Worm (Caenorhabditis elegans): ENCODE results near the gene clec-178.

ce11 chrIV:5682547-5683234 is 28.9 kb downstream of the clec-178 start, which contains the start of the genes C55C3.7 and C55C3.6:
- TF ChIP-seq aly-2 (tag; optimal IDR thresholded peaks at IDR 0.05) (no peak), elt-1 (tag; optimal IDR thresholded peaks at IDR 0.05) (no peak), snpc-4 (tag; optimal IDR thresholded peaks at IDR 0.05) (no peak), unc-39 (tag; optimal IDR thresholded peaks at IDR 0.05) (no peak), nhr-23 (tag; optimal IDR thresholded peaks at IDR 0.05) (no peak), ztf-11 (tag; optimal IDR thresholded peaks at IDR 0.05) (no peak), R02D3.7 (tag; optimal IDR thresholded peaks at IDR 0.05) (no peak), egl-27 (tag; optimal IDR thresholded peaks at IDR 0.05) (no peak)

Measured in whole organism, L3 larva.